Worm (Caenorhabditis elegans): ENCODE results near the gene W01H2.2.
A peak's percentile ranks its signal among the peaks of the same experiment; 100 is the strongest.

W01H2.2 gene

DNA sequence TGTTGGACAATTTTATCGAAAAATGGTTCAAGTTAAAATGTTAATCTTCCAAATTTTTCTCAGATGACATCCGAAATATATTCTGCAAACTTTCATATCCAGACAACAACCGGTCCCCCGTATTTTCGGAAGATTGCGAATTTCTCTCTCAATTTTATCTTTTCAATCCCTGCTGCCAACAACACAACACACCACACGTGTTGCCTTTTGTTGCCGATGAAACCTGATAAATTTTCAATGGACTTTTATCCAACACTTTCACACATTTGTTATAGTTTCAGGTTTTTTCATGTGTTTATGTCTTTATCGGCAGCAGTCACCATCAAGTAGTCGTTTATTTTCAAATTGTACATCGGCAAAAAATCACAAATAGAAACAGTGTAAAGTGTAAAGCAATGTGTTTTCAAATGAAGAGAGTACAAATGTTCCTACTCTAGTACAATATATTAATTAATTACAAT lies 28.0 kb upstream of the W01H2.2 start (continued):
- TF ChIP-seq C17E4.6 (GFP tag; IDR thresholded peaks at IDR 0.05) (no peak), nfyb-1 (GFP tag; IDR thresholded peaks at IDR 0.05) (0 out of 2 replicates have a peak, but pooled peaks have one; percentile 37), C06A6.2 (GFP tag; conservative IDR thresholded peaks at IDR 0.05) (0 out of 2 replicates have a peak, but pooled peaks have one; percentile 38), ceh-100 (GFP tag; IDR thresholded peaks at IDR 0.05) (no peak), nhr-80 (tag; optimal IDR thresholded peaks at IDR 0.05) (peak; percentile 53), nfya-2 (GFP tag; IDR thresholded peaks at IDR 0.05) (no peak), gei-17 (GFP tag; optimal IDR thresholded peaks at IDR 0.05) (peak; percentile 38), pha-4 (tag; optimal IDR thresholded peaks at IDR 0.05) (no peak), ama-1 (optimal IDR thresholded peaks at IDR 0.05) (peak; percentile 46), ama-1 (GFP tag; optimal IDR thresholded peaks at IDR 0.05) (no peak), attf-3 (GFP tag; conservative IDR thresholded peaks at IDR 0.05) (no peak), fkh-3 (tag; optimal IDR thresholded peaks at IDR 0.05) (no peak), ceh-79 (tag; optimal IDR thresholded peaks at IDR 0.05) (no peak), aptf-2 (GFP tag; conservative IDR thresholded peaks at IDR 0.05) (no peak), pbrm-1 (GFP tag; IDR thresholded peaks at IDR 0.05) (0 out of 2 replicates have a peak, but pooled peaks have one; percentile 37), let-526 (GFP tag; IDR thresholded peaks at IDR 0.05) (0 out of 2 replicates have a peak, but pooled peaks have one; percentile 4), mxl-1 (tag; optimal IDR thresholded peaks at IDR 0.05) (no peak), lin-40 (tag; optimal IDR thresholded peaks at IDR 0.05) (peak; percentile 40), lin-54 (GFP tag; optimal IDR thresholded peaks at IDR 0.05) (no peak), athp-1 (tag; optimal IDR thresholded peaks at IDR 0.05) (no peak), lag-1 (GFP tag; IDR thresholded peaks at IDR 0.05) (no peak), ceh-40 (GFP tag; IDR thresholded peaks at IDR 0.05) (no peak), sdz-38 (tag; optimal IDR thresholded peaks at IDR 0.05) (no peak), Y67H2A.10 (GFP tag; conservative IDR thresholded peaks at IDR 0.05) (no peak), ztf-22 (GFP tag; optimal IDR thresholded peaks at IDR 0.05) (no peak), B0035.1 (tag; optimal IDR thresholded peaks at IDR 0.05) (no peak), lir-1 (GFP tag; conservative IDR thresholded peaks at IDR 0.05) (0 out of 2 replicates have a peak, but pooled peaks have one; percentile 46), ztf-18 (tag; optimal IDR thresholded peaks at IDR 0.05) (no peak), ceh-58 (GFP tag; IDR thresholded peaks at IDR 0.05) (no peak), F22D6.2 (tag; optimal IDR thresholded peaks at IDR 0.05) (no peak), madf-3 (GFP tag; IDR thresholded peaks at IDR 0.05) (0 out of 2 replicates have a peak, but pooled peaks have one; percentile 38), F55B11.4 (tag; optimal IDR thresholded peaks at IDR 0.05; ENCODE audit: borderline replicate concordance, insufficient read depth) (no peak)

DNA sequence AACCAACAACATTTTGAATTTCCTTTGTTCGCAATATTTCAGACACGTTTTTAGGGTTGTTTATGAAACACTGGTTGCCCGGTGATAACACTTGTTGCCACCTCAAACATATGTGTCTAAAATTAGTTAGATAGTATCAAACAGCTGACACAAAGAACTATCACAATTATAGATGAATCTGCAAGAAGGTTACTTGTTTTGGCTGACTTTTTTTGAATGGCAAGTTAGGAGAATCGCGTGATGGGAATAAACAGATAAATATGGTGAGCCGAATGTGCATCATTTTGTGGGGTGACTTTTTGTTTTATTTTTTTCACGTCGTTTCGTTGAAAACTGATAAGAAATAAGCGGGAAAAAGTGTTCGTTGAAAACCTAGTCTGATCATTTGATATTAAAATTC lies 26.9 kb upstream of the W01H2.2 start:
- TF ChIP-seq tbp1 (GFP tag; optimal IDR thresholded peaks at IDR 0.05): no peak
- TF ChIP-seq unc-62 (GFP tag; optimal IDR thresholded peaks at IDR 0.05): peak; percentile 8
- TF ChIP-seq Y53F4B.3 (GFP tag; IDR thresholded peaks at IDR 0.05): no peak
- peak; percentile 1 for TF ChIP-seq chd-7 (tag; optimal IDR thresholded peaks at IDR 0.05)
- no peak for TF ChIP-seq attf-6 (GFP tag; IDR thresholded peaks at IDR 0.05)
- no peak for TF ChIP-seq zfh-2 (GFP tag; conservative IDR thresholded peaks at IDR 0.05)
- no peak for TF ChIP-seq sea-2 (GFP tag; IDR thresholded peaks at IDR 0.05)
- TF ChIP-seq Y79H2A.3 (GFP tag; conservative IDR thresholded peaks at IDR 0.05): no peak
- TF ChIP-seq D2030.7 (GFP tag; IDR thresholded peaks at IDR 0.05): no peak
- peak in 1 of 2 experiments; percentile 56 for TF ChIP-seq let-607 (tag; optimal IDR thresholded peaks at IDR 0.05)
- TF ChIP-seq egl-44 (GFP tag; IDR thresholded peaks at IDR 0.05): no peak
- no peak for TF ChIP-seq sptf-2 (GFP tag; optimal IDR thresholded peaks at IDR 0.05)
- TF ChIP-seq ceh-100 (GFP tag; IDR thresholded peaks at IDR 0.05): no peak
- no peak for TF ChIP-seq snpc-1.3 (tag; optimal IDR thresholded peaks at IDR 0.05; ENCODE audit: insufficient read depth)
- TF ChIP-seq nfya-1 (tag; optimal IDR thresholded peaks at IDR 0.05; ENCODE audit: borderline replicate concordance, insufficient read depth): no peak
- no peak for TF ChIP-seq madf-8 (GFP tag; conservative IDR thresholded peaks at IDR 0.05)
- 0 out of 2 replicates have a peak, but pooled peaks have one; percentile 15 for TF ChIP-seq nfyb-1 (GFP tag; IDR thresholded peaks at IDR 0.05)
- TF ChIP-seq cebp-1 (GFP tag; IDR thresholded peaks at IDR 0.05): 0 out of 2 replicates have a peak, but pooled peaks have one; percentile 16
- peak; percentile 41 for TF ChIP-seq cebp-1 (tag; optimal IDR thresholded peaks at IDR 0.05)
- TF ChIP-seq F52B5.7 (tag; optimal IDR thresholded peaks at IDR 0.05): no peak
